Fruit fly (Drosophila melanogaster): ENCODE data around the gene CG34012.

Gene CG34012

DNA sequence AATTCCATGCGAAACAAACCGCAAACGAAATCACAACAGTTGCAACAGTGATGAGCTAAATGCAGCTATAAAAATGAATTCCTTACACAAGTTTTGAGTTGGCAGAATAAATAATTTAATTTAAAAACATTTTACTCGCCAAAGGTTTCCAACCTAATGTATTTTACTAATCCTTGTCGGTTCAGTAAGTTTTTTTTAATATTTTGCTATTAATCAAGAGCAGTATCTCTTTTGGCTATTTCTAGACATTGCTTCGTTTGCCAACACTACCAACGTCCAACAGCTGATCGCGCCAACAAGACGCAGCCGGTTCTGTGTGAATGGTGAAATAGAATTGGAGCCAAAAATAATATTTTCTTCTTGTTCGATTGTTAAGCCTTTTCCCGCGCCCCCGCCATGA lies 44.6 kb downstream of the CG34012 start, which contains the start of the genes CG32075, CG45101 and SuUR (continued):
- TF ChIP-seq nau (GFP tag; optimal IDR thresholded peaks at IDR 0.05) (peak; percentile 75), mld (GFP tag; IDR thresholded peaks at IDR 0.05; ENCODE audit: partially characterized antibody) (no peak), bbx (GFP tag; IDR thresholded peaks at IDR 0.05; ENCODE audit: partially characterized antibody) (no peak), chif (GFP tag; optimal IDR thresholded peaks at IDR 0.05) (peak; percentile 89 to 94), CG11696 (GFP tag; IDR thresholded peaks at IDR 0.05) (peak; percentile 41; the same call in 1 of the 2 replicates), Scr (GFP tag; IDR thresholded peaks at IDR 0.05; ENCODE audit: partially characterized antibody) (no peak), ems (GFP tag; optimal IDR thresholded peaks at IDR 0.05) (peak; percentile 91), CG33557 (GFP tag; optimal IDR thresholded peaks at IDR 0.05) (peak; percentile 71), zen2 (GFP tag; IDR thresholded peaks at IDR 0.05; ENCODE audit: partially characterized antibody) (no peak)

DNA sequence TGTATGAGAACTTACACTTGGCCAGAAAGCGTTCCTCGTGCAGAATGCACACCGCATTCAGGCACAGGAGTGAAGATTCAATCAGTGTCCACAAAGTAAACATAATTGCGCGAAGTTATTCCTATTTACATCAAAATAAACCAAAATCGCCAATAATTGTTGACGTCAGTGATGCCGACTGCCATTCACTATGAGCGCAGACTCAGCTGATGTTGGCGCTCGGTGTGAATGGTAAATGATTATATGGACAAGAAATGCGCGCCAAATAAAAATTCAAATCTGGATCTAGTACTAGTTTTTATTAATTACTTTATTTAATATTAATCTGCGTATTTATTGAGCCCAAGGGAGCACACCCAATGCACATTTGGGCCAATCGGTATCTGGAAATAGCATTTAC lies 46.9 kb downstream of the CG34012 start, which contains the start of gene CG32069:
TSS of gene CG32069 (minus strand) at position 174 of the 400 bp plus-strand sequence.
- TF ChIP-seq sim (GFP tag; IDR thresholded peaks at IDR 0.05) (no peak), mam (GFP tag; optimal IDR thresholded peaks at IDR 0.05) (no peak), zen (tag; optimal IDR thresholded peaks at IDR 0.05) (no peak), tna (GFP tag; IDR thresholded peaks at IDR 0.05; ENCODE audit: partially characterized antibody) (no peak), CG31365 (tag; optimal IDR thresholded peaks at IDR 0.05) (no peak), Dp (GFP tag; optimal IDR thresholded peaks at IDR 0.05) (peak; percentile 84), CG6683 (GFP tag; optimal IDR thresholded peaks at IDR 0.05) (no peak), pfk (GFP tag; optimal IDR thresholded peaks at IDR 0.05) (no peak), CG4617 (GFP tag; optimal IDR thresholded peaks at IDR 0.05; ENCODE audit: borderline replicate concordance) (peak; percentile 5), Sox100B (GFP tag; optimal IDR thresholded peaks at IDR 0.05) (no peak), stwl (tag; optimal IDR thresholded peaks at IDR 0.05) (peak; percentile 7), CG1647 (GFP tag; optimal IDR thresholded peaks at IDR 0.05) (no peak), CG10565 (GFP tag; optimal IDR thresholded peaks at IDR 0.05) (no peak), Dip3 (GFP tag; optimal IDR thresholded peaks at IDR 0.05) (no peak), unc-4 (GFP tag; IDR thresholded peaks at IDR 0.05; ENCODE audit: partially characterized antibody) (no peak), row (GFP tag; IDR thresholded peaks at IDR 0.05) (peak; percentile 39; the same call in 1 of the 3 replicates), zen2 (GFP tag; IDR thresholded peaks at IDR 0.05; ENCODE audit: partially characterized antibody) (no peak), MESR4 (GFP tag; optimal IDR thresholded peaks at IDR 0.05) (peak; percentile 54), Pdp1 (GFP tag; optimal IDR thresholded peaks at IDR 0.05) (peak in 1 of 2 experiments; percentile 75), YL-1 (GFP tag; optimal IDR thresholded peaks at IDR 0.05) (peak; percentile 11), Hr39 (optimal IDR thresholded peaks at IDR 0.05) (no peak), crp (GFP tag; optimal IDR thresholded peaks at IDR 0.05) (peak in 1 of 2 experiments; percentile 86), run (tag; optimal IDR thresholded peaks at IDR 0.05) (no peak), CG3281 (GFP tag; optimal IDR thresholded peaks at IDR 0.05) (no peak), Xbp1 (GFP tag; optimal IDR thresholded peaks at IDR 0.05) (peak; percentile 16), fd102C (GFP tag; optimal IDR thresholded peaks at IDR 0.05) (no peak), CG11398 (GFP tag; optimal IDR thresholded peaks at IDR 0.05) (no peak), pzg (GFP tag; optimal IDR thresholded peaks at IDR 0.05) (peak; percentile 53), CG10366 (GFP tag; IDR thresholded peaks at IDR 0.05) (no peak), hbn (GFP tag; IDR thresholded peaks at IDR 0.05; ENCODE audit: partially characterized antibody) (0 out of 2 replicates have a peak, but pooled peaks have one; percentile 20), Mad (GFP tag; optimal IDR thresholded peaks at IDR 0.05) (no peak), Sox102F (GFP tag; optimal IDR thresholded peaks at IDR 0.05) (no peak), Fer1 (GFP tag; optimal IDR thresholded peaks at IDR 0.05) (no peak), bbx (GFP tag; IDR thresholded peaks at IDR 0.05; ENCODE audit: partially characterized antibody) (no peak), ems (GFP tag; optimal IDR thresholded peaks at IDR 0.05) (no peak), luna (GFP tag; optimal IDR thresholded peaks at IDR 0.05) (no peak), Dbx (GFP tag; IDR thresholded peaks at IDR 0.05) (no peak), HLH3B (GFP tag; IDR thresholded peaks at IDR 0.05) (no peak), Myb (GFP tag; optimal IDR thresholded peaks at IDR 0.05) (no peak), jigr1 (GFP tag; IDR thresholded peaks at IDR 0.05) (no peak), gce (GFP tag; IDR thresholded peaks at IDR 0.05) (no peak), CG6854 (GFP tag; optimal IDR thresholded peaks at IDR 0.05) (no peak)
